Fruit fly (Drosophila melanogaster) whole organism, adult: Measurements from ENCODE around the gene Inx7.

Experiments used
- CG11617 ChIP-seq: fragments of 200-800 bp; sonication (Bioruptor generic); optimal IDR thresholded peaks from 2 replicates; lab custom pipeline; 2017; ENCODE audit warnings: mild to moderate bottlenecking, missing biosample characterization, missing genetic modification reagents, missing genetic modification characterization
- CG1620 ChIP-seq: fragments of 200-800 bp; sonication (Bioruptor generic); optimal IDR thresholded peaks from 2 replicates; lab custom pipeline; 2016; ENCODE audit warnings: missing biosample characterization, missing genetic modification characterization
- CG5204 ChIP-seq: fragments of 200-800 bp; sonication (Bioruptor generic); optimal IDR thresholded peaks from 2 replicates; lab custom pipeline; 2016; ENCODE audit warnings: missing biosample characterization, missing genetic modification characterization
- CG7045 ChIP-seq: fragments of 200-800 bp; sonication (Bioruptor generic); optimal IDR thresholded peaks from 2 replicates; lab custom pipeline; 2017; ENCODE audit warnings: missing biosample characterization, mild to moderate bottlenecking, missing genetic modification characterization
- Clk ChIP-seq: fragments of 200-800 bp; sonication (Bioruptor generic); optimal IDR thresholded peaks from 2 replicates; lab custom pipeline; 2017; ENCODE audit warnings: missing biosample characterization, missing genetic modification characterization
- Crg-1 ChIP-seq: fragments of 200-800 bp; sonication (Bioruptor generic); optimal IDR thresholded peaks from 2 replicates; lab custom pipeline; 2016; ENCODE audit warnings: missing biosample characterization, missing genetic modification characterization
- Hr96 ChIP-seq: fragments of 200-800 bp; sonication (Bioruptor generic); optimal IDR thresholded peaks from 2 replicates; lab custom pipeline; 2016; ENCODE audit warnings: missing biosample characterization, missing genetic modification characterization
- Mnt ChIP-seq: fragments of 200-800 bp; sonication (Bioruptor generic); optimal IDR thresholded peaks from 2 replicates; lab custom pipeline; 2016; ENCODE audit warnings: missing biosample characterization, mild to moderate bottlenecking, missing genetic modification characterization
- bab1 ChIP-seq: fragments of 200-800 bp; sonication (Bioruptor generic); optimal IDR thresholded peaks from 3 replicates; lab custom pipeline; 2019; ENCODE audit warnings: missing biosample characterization, mild to moderate bottlenecking, missing genetic modification characterization, moderate library complexity
- cic ChIP-seq: fragments of 200-800 bp; sonication (Bioruptor generic); optimal IDR thresholded peaks from 2 replicates; lab custom pipeline; 2017; ENCODE audit warnings: missing biosample characterization, mild to moderate bottlenecking, missing genetic modification characterization, moderate library complexity
- kay ChIP-seq: fragments of 200-800 bp; sonication (Bioruptor generic); peaks from one replicate; lab custom pipeline; 2016; ENCODE audit warnings: missing biosample characterization, missing genetic modification characterization, borderline replicate concordance
- ovo ChIP-seq: fragments of 200-800 bp; sonication (Bioruptor generic); optimal IDR thresholded peaks from 2 replicates; lab custom pipeline; 2016; ENCODE audit warnings: missing biosample characterization, missing genetic modification characterization
- tj ChIP-seq: fragments of 200-800 bp; sonication (Bioruptor generic); optimal IDR thresholded peaks from 3 replicates; lab custom pipeline; 2017; ENCODE audit warnings: missing biosample characterization, mild to moderate bottlenecking, missing genetic modification characterization, moderate library complexity

DNA sequence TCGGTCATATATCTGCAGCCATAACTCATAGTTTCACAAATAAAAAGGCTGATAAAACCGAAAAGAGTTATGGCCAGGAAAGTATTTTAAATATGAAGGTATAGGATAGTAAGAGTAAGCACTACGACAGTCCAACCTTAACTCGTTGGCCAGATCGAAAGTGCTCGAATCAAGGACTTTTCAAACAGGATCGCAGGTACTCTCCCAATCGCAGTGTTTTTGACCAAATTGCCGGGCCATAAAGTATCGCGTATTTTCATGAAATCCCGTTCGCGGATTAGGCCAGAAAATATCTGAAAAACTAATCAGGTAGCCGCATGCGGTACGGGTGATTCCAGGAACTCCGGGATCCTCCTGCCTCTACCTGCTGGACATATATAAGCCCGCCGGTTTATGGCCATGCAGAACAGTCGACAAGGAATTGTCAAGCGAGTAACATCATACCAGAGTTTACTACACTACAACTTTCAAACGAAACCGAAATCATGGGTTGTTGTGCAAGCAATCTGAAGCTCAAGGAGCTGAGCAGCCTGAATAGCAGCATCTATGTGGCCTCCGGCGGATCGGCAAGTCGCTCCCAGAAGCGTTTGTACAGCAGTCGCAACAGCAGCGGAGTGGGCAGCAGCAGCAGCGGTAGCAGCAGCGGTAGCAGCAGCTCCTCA lies 46.9 kb upstream of the Inx7 start, which contains the start of gene CG14427:
- TF ChIP-seq kay (GFP tag; lab: Kevin White, UChicago) (no peak), cic (GFP tag; lab: Kevin White, UChicago) (no peak), bab1 (no peak), CG11617 (GFP tag; lab: Kevin White, UChicago) (no peak), CG1620 (GFP tag; lab: Kevin White, UChicago) (no peak), CG5204 (GFP tag; lab: Kevin White, UChicago) (no peak), CG7045 (GFP tag; lab: Kevin White, UChicago) (no peak), Clk (GFP tag; lab: Kevin White, UChicago) (no peak), ovo (GFP tag; lab: Kevin White, UChicago) (no peak), Crg-1 (GFP tag; lab: Kevin White, UChicago) (no peak), Mnt (GFP tag; lab: Kevin White, UChicago) (no peak), tj (GFP tag; lab: Kevin White, UChicago) (no peak), Hr96 (GFP tag; lab: Kevin White, UChicago) (no peak)
